Fruit fly (Drosophila melanogaster): Measurements from ENCODE around the gene AP-1mu.

DNA sequence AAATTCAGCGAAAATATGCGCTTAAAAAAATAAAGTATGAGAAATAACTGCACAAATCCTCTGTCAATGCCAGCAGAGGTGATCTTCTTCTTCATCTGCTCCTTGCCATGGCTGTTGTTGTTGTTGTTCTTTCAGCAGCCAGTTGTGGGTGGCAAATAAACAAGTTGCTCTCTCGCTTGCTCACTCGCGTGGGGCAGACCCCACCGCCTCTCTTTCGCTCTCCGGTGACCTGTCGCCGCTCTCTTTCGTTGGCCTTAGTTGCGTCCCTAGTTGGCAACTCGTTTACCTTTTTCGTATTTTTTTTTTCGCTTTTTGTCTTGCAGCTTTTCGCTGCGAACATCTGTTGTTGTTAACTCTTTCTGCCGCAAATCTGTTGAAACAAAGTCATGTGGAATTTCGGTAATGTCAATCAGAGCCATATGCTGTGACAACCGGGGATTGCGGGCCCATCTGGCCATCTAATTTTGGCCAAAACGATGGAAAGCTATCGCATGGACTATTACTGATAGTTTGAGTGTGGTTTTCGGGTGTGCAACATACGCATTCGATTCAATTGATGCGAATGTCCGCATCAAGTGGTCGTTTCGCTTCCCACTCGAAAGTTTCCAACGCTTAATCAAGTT is 24.6 kb downstream of the AP-1mu start:
- no peak for TF ChIP-seq fd59A (GFP tag; optimal IDR thresholded peaks at IDR 0.05)
- no peak for TF ChIP-seq CG34406 (GFP tag; optimal IDR thresholded peaks at IDR 0.05)
- no peak for TF ChIP-seq Smox (GFP tag; optimal IDR thresholded peaks at IDR 0.05)
